Worm (Caenorhabditis elegans) whole organism, L1 larva: ENCODE measurements around the gene tric-1B.1.

Source experiments
- C04F5.9 ChIP-seq: sonication (generic microtip); optimal IDR thresholded peaks from 2 replicates; lab custom pipeline; 2016; ENCODE audit warnings: missing genetic modification characterization, missing compliant biosample characterization
- C16A3.4 ChIP-seq: fragments of 150-350 bp; optimal IDR thresholded peaks from 2 replicates; lab custom pipeline; 2014; ENCODE audit warnings: missing biosample characterization, missing genetic modification characterization
- dpl-1 ChIP-seq, 3 experiments: fragments of 150-350 bp in 2 of 3; sonication (generic microtip) in 1 of 3; optimal IDR thresholded peaks; 2 replicates each; lab custom pipeline; 2014 to 2017; ENCODE audit warnings: missing biosample characterization in 3 of 3, missing genetic modification characterization in 3 of 3, missing genetic modification reagents in 3 of 3
- egl-13 ChIP-seq: sonication (generic microtip); optimal IDR thresholded peaks from 2 replicates; lab custom pipeline; 2016; ENCODE audit warnings: missing genotype, missing genetic modification reagents, missing genetic modification characterization, missing compliant biosample characterization
- elt-2 ChIP-seq: sonication (generic microtip); optimal IDR thresholded peaks from 2 replicates; lab custom pipeline; 2016; ENCODE audit warnings: missing genetic modification characterization, mild to moderate bottlenecking, inconsistent platforms, missing compliant biosample characterization, missing genetic modification reagents
- fkh-10 ChIP-seq: sonication (generic microtip); optimal IDR thresholded peaks from 2 replicates; lab custom pipeline; 2017; ENCODE audit warnings: missing biosample characterization, missing genetic modification reagents, missing genetic modification characterization
- fos-1 ChIP-seq: fragments of 150-350 bp; optimal IDR thresholded peaks from 2 replicates; lab custom pipeline; 2014; ENCODE audit warnings: missing biosample characterization, missing genetic modification characterization
- lin-15B ChIP-seq: fragments of 150-350 bp; sonication (generic microtip); optimal IDR thresholded peaks from 3 replicates; lab custom pipeline; 2014; ENCODE audit warnings: missing biosample characterization, missing genetic modification characterization
- mdl-1 ChIP-seq, 2 experiments: fragments of 150-350 bp; optimal IDR thresholded peaks; 2 replicates each; lab custom pipeline; 2014 to 2017; ENCODE audit warnings: missing biosample characterization in 2 of 2, missing genetic modification characterization in 2 of 2, inconsistent platforms in 1 of 2
- nhr-76 ChIP-seq: sonication (generic microtip); optimal IDR thresholded peaks from 2 replicates; lab custom pipeline; 2017; ENCODE audit warnings: missing biosample characterization, missing genetic modification characterization
- unc-30 ChIP-seq: sonication (generic microtip); optimal IDR thresholded peaks from 2 replicates; lab custom pipeline; 2017; ENCODE audit warnings: missing biosample characterization, missing genetic modification characterization
- ztf-11 ChIP-seq, 2 experiments: sonication (generic microtip); optimal IDR thresholded peaks; 2 replicates each; lab custom pipeline; 2016 to 2017; ENCODE audit warnings: missing genetic modification characterization in 2 of 2, missing biosample characterization in 1 of 2, missing compliant biosample characterization in 1 of 2

ce11 chrII:12301233-12301632 lies 35.2 kb upstream of the tric-1B.1 start:
- TF ChIP-seq elt-2 (tag; lab: Kevin White, UChicago) = no peak
- no peak for TF ChIP-seq unc-30
- no peak for TF ChIP-seq lin-15B (tag; lab: Kevin White, UChicago)
- TF ChIP-seq fkh-10 (GFP tag; lab: Kevin White, UChicago) = no peak
- TF ChIP-seq egl-13 (tag; lab: Kevin White, UChicago) = no peak
- no peak for TF ChIP-seq mdl-1 (tag; optimal IDR thresholded peaks at IDR 0.05; lab: Kevin White, UChicago)
- TF ChIP-seq nhr-76 (tag; lab: Kevin White, UChicago) = no peak
- no peak for TF ChIP-seq ztf-11 (tag; optimal IDR thresholded peaks at IDR 0.05; lab: Kevin White, UChicago)
- TF ChIP-seq C16A3.4 (tag; lab: Kevin White, UChicago) = no peak
- TF ChIP-seq fos-1 (tag; lab: Kevin White, UChicago) = no peak
- no peak for TF ChIP-seq C04F5.9
- no peak for TF ChIP-seq dpl-1 (GFP tag; optimal IDR thresholded peaks at IDR 0.05; lab: Kevin White, UChicago)
